Worm (Caenorhabditis elegans) whole organism, late embryonic: ENCODE results near the gene nlg-1.

Experiments used
- C08G9.2 ChIP-seq: sonication (generic microtip); optimal IDR thresholded peaks from 2 replicates; lab custom pipeline; 2016; ENCODE audit warnings: mild to moderate bottlenecking, missing genetic modification characterization, moderate library complexity, missing compliant biosample characterization
- C38D4.7 ChIP-seq: fragments of 200-800 bp; sonication (Bioruptor generic); optimal IDR thresholded peaks from 2 replicates; lab custom pipeline; 2018; ENCODE audit warnings: mild to moderate bottlenecking, missing genetic modification characterization, moderate library complexity, missing compliant biosample characterization
- F13H6.1 ChIP-seq: sonication (generic microtip); optimal IDR thresholded peaks from 2 replicates; lab custom pipeline; 2016; ENCODE audit warnings: missing genetic modification characterization, missing compliant biosample characterization
- K02D7.2 ChIP-seq: sonication (generic microtip); optimal IDR thresholded peaks from 2 replicates; lab custom pipeline; 2017; ENCODE audit warnings: mild to moderate bottlenecking, missing genetic modification characterization, missing compliant biosample characterization
- ama-1 ChIP-seq: fragments of 150-350 bp; optimal IDR thresholded peaks from 2 replicates; lab custom pipeline; 2014
- ceh-14 ChIP-seq: sonication (generic microtip); optimal IDR thresholded peaks from 2 replicates; lab custom pipeline; 2016; ENCODE audit warnings: missing genotype, missing genetic modification characterization, missing compliant biosample characterization
- ceh-19 ChIP-seq: fragments of 200-800 bp; sonication (Bioruptor generic); optimal IDR thresholded peaks from 2 replicates; lab custom pipeline; 2018; ENCODE audit warnings: mild to moderate bottlenecking, missing genetic modification characterization, missing compliant biosample characterization
- ceh-2 ChIP-seq: sonication (generic microtip); optimal IDR thresholded peaks from 2 replicates; lab custom pipeline; 2016; ENCODE audit warnings: missing genotype, missing genetic modification characterization, missing compliant biosample characterization
- ceh-24 ChIP-seq: sonication (generic microtip); optimal IDR thresholded peaks from 2 replicates; lab custom pipeline; 2016; ENCODE audit warnings: mild to moderate bottlenecking, missing genetic modification characterization, missing compliant biosample characterization
- ceh-45 ChIP-seq: fragments of 200-800 bp; sonication (Bioruptor generic); IDR thresholded peaks from 2 replicates; pipeline ENCODE4 v1.3.6; 2022; ENCODE audit warnings: missing genetic modification reagents, missing genetic modification characterization, missing compliant biosample characterization
- ceh-48 ChIP-seq: sonication (generic microtip); optimal IDR thresholded peaks from 2 replicates; lab custom pipeline; 2016; ENCODE audit warnings: missing genetic modification characterization, inconsistent platforms, missing compliant biosample characterization
- ceh-6 ChIP-seq: fragments of 200-800 bp; sonication (Bioruptor generic); optimal IDR thresholded peaks from 2 replicates; lab custom pipeline; 2018; ENCODE audit warnings: mild to moderate bottlenecking, missing genetic modification characterization, missing compliant biosample characterization
- elt-2 ChIP-seq: sonication (generic microtip); optimal IDR thresholded peaks from 2 replicates; lab custom pipeline; 2016; ENCODE audit warnings: missing genetic modification reagents, missing genetic modification characterization, missing compliant biosample characterization
- fax-1 ChIP-seq: sonication (generic microtip); optimal IDR thresholded peaks from 2 replicates; lab custom pipeline; 2016; ENCODE audit warnings: missing genotype, missing genetic modification characterization, missing compliant biosample characterization
- fkh-10 ChIP-seq: fragments of 150-350 bp; optimal IDR thresholded peaks from 2 replicates; lab custom pipeline; 2014; ENCODE audit warnings: missing biosample characterization, missing genetic modification reagents, missing genetic modification characterization
- gmeb-2 ChIP-seq: sonication (generic microtip); optimal IDR thresholded peaks from 2 replicates; lab custom pipeline; 2016; ENCODE audit warnings: missing genetic modification characterization, inconsistent platforms, missing compliant biosample characterization
- hlh-15 ChIP-seq: sonication (generic microtip); optimal IDR thresholded peaks from 2 replicates; lab custom pipeline; 2016; ENCODE audit warnings: missing genetic modification characterization, missing compliant biosample characterization
- hlh-6 ChIP-seq: sonication (generic microtip); optimal IDR thresholded peaks from 2 replicates; lab custom pipeline; 2016; ENCODE audit warnings: missing genotype, missing genetic modification characterization, missing compliant biosample characterization
- hlh-8 ChIP-seq: sonication (generic microtip); optimal IDR thresholded peaks from 2 replicates; lab custom pipeline; 2016; ENCODE audit warnings: missing genotype, missing genetic modification characterization, missing compliant biosample characterization
- lim-6 ChIP-seq: sonication (generic microtip); optimal IDR thresholded peaks from 2 replicates; lab custom pipeline; 2016; ENCODE audit warnings: missing genetic modification characterization, missing compliant biosample characterization
- madf-2 ChIP-seq: sonication (generic microtip); optimal IDR thresholded peaks from 2 replicates; lab custom pipeline; 2017; ENCODE audit warnings: missing genetic modification characterization, missing compliant biosample characterization
- mec-3 ChIP-seq: sonication (generic microtip); optimal IDR thresholded peaks from 2 replicates; lab custom pipeline; 2016; ENCODE audit warnings: borderline replicate concordance, missing genetic modification characterization, missing compliant biosample characterization
- nfya-1 ChIP-seq: sonication (generic microtip); optimal IDR thresholded peaks from 2 replicates; lab custom pipeline; 2017; ENCODE audit warnings: missing genetic modification characterization, mild to moderate bottlenecking, missing compliant biosample characterization, antibody characterized with exemption, moderate library complexity
- nhr-232 ChIP-seq: sonication (generic microtip); optimal IDR thresholded peaks from 2 replicates; lab custom pipeline; 2016; ENCODE audit warnings: missing genetic modification characterization, missing compliant biosample characterization
- npax-4 ChIP-seq: sonication (generic microtip); optimal IDR thresholded peaks from 2 replicates; lab custom pipeline; 2016; ENCODE audit warnings: missing genetic modification characterization, missing compliant biosample characterization
- pag-3 ChIP-seq: sonication (generic microtip); optimal IDR thresholded peaks from 2 replicates; lab custom pipeline; 2016; ENCODE audit warnings: missing compliant biosample characterization, missing genetic modification characterization, borderline replicate concordance
- pax-1 ChIP-seq: fragments of 150-350 bp; optimal IDR thresholded peaks from 2 replicates; lab custom pipeline; 2014; ENCODE audit warnings: missing biosample characterization, missing genetic modification characterization
- pha-4 ChIP-seq: fragments of 150-350 bp; optimal IDR thresholded peaks from 2 replicates; lab custom pipeline; 2018; ENCODE audit warnings: missing biosample characterization, missing genetic modification reagents, missing genetic modification characterization
- pqm-1 ChIP-seq: sonication (generic microtip); optimal IDR thresholded peaks from 2 replicates; lab custom pipeline; 2016; ENCODE audit warnings: missing genetic modification characterization, missing compliant biosample characterization
- ref-2 ChIP-seq: sonication (generic microtip); optimal IDR thresholded peaks from 2 replicates; lab custom pipeline; 2016; ENCODE audit warnings: missing genetic modification characterization, missing compliant biosample characterization
- sdc-2 ChIP-seq: sonication (generic microtip); optimal IDR thresholded peaks from 2 replicates; lab custom pipeline; 2016; ENCODE audit warnings: missing genotype, missing genetic modification characterization, missing compliant biosample characterization
- sox-4 ChIP-seq: sonication (generic microtip); optimal IDR thresholded peaks from 2 replicates; lab custom pipeline; 2017; ENCODE audit warnings: mild to moderate bottlenecking, missing genetic modification characterization, inconsistent platforms, missing compliant biosample characterization
- ttx-3 ChIP-seq: sonication (generic microtip); optimal IDR thresholded peaks from 2 replicates; lab custom pipeline; 2016; ENCODE audit warnings: missing genetic modification reagents, missing genetic modification characterization, missing compliant biosample characterization
- unc-86 ChIP-seq: sonication (generic microtip); optimal IDR thresholded peaks from 2 replicates; lab custom pipeline; 2016; ENCODE audit warnings: missing genetic modification characterization, missing compliant biosample characterization
- zip-5 ChIP-seq: sonication (generic microtip); optimal IDR thresholded peaks from 2 replicates; lab custom pipeline; 2016; ENCODE audit warnings: missing genetic modification characterization, missing compliant biosample characterization

The nlg-1 gene

ce11 chrX:13665447-13665846 is 34.5 kb upstream of the nlg-1 start (continued):
- TF ChIP-seq ceh-24 = peak; percentile 97
- peak; percentile 98 for TF ChIP-seq nhr-232 (tag; lab: Kevin White, UChicago)
- TF ChIP-seq unc-86 = peak; percentile 98
- peak; percentile 99 for TF ChIP-seq hlh-6 (tag; lab: Kevin White, UChicago)
- TF ChIP-seq fax-1 (tag; lab: Kevin White, UChicago) = peak; percentile 97
- TF ChIP-seq K02D7.2 (tag; lab: Kevin White, UChicago) = peak; percentile 99
- peak; percentile 99 for TF ChIP-seq gmeb-2 (tag; lab: Kevin White, UChicago)
- TF ChIP-seq npax-4 (tag; lab: Kevin White, UChicago) = peak; percentile 97
- peak; percentile 98 for TF ChIP-seq ceh-14 (tag; lab: Kevin White, UChicago)
- TF ChIP-seq ceh-6 (GFP tag; lab: Kevin White, UChicago) = peak; percentile 99
- TF ChIP-seq zip-5 (tag; lab: Kevin White, UChicago) = peak; percentile 91
- TF ChIP-seq ceh-2 (tag; lab: Kevin White, UChicago) = peak; percentile 98
- peak; percentile 97 for TF ChIP-seq C08G9.2 (tag; lab: Kevin White, UChicago)
- peak; percentile 94 for TF ChIP-seq mec-3 (tag; lab: Kevin White, UChicago)
- peak; percentile 97 for TF ChIP-seq pag-3
- TF ChIP-seq ceh-19 = peak; percentile 98
- TF ChIP-seq, all 69 proteins: peak for 65

ce11 chrX:13663641-13664633 is 33.0 kb upstream of the nlg-1 start, which contains the start of gene C04A11.5:
C04A11.5 (plus strand) TSS chrX:13664583.
- no peak for TF ChIP-seq ref-2 (tag; lab: Kevin White, UChicago)
- no peak for TF ChIP-seq pqm-1 (tag; lab: Kevin White, UChicago)
- TF ChIP-seq C38D4.7 (GFP tag; lab: Kevin White, UChicago) = no peak
- no peak for TF ChIP-seq ttx-3 (tag; lab: Kevin White, UChicago)
- TF ChIP-seq gmeb-2 (tag; lab: Kevin White, UChicago) = no peak
- no peak for TF ChIP-seq hlh-15 (tag; lab: Kevin White, UChicago)
- no peak for TF ChIP-seq elt-2
- no peak for TF ChIP-seq ceh-24
- no peak for TF ChIP-seq lim-6
- no peak for TF ChIP-seq ceh-48 (tag; lab: Kevin White, UChicago)
- TF ChIP-seq ceh-45 (GFP tag; lab: Robert Waterston, UW) = no peak
- no peak for TF ChIP-seq sox-4 (tag; lab: Kevin White, UChicago)
- no peak for TF ChIP-seq pha-4
- no peak for TF ChIP-seq ceh-14 (tag; lab: Kevin White, UChicago)
- TF ChIP-seq fkh-10 (GFP tag; lab: Kevin White, UChicago) = no peak
- TF ChIP-seq hlh-8 (tag; lab: Kevin White, UChicago) = no peak
- no peak for TF ChIP-seq pax-1
- no peak for TF ChIP-seq ama-1 (lab: Kevin White, UChicago)
- TF ChIP-seq nfya-1 (tag; lab: Kevin White, UChicago) = no peak

- TF ChIP-seq ceh-14 (tag; lab: Kevin White, UChicago) (no peak), madf-2 (tag; lab: Kevin White, UChicago) (no peak), sdc-2 (tag; lab: Kevin White, UChicago) (no peak), hlh-15 (tag; lab: Kevin White, UChicago) (no peak), ceh-24 (no peak), F13H6.1 (tag; lab: Kevin White, UChicago) (no peak), C38D4.7 (GFP tag; lab: Kevin White, UChicago) (no peak), fkh-10 (GFP tag; lab: Kevin White, UChicago) (no peak)
These were observed 29.2 kb upstream of the nlg-1 start, which contains the start of gene C04A11.1 for ce11 chrX:13660206-13660605. C04A11.1 (plus strand) TSS chrX:13660506.
